Fruit fly (Drosophila melanogaster) whole organism, embryonic: ENCODE data around the gene EndoGI.
A peak's percentile ranks its signal among the peaks of the same experiment; 100 is the strongest.

ENCODE experiments used
- C15 ChIP-seq: fragments of 200-800 bp; sonication (Bioruptor generic); IDR thresholded peaks from 3 replicates; pipeline ENCODE4 v1.3.6; 2022; ENCODE audit warnings: missing biosample characterization, missing genetic modification characterization
- CG11085 ChIP-seq: fragments of 200-800 bp; sonication (Bioruptor generic); IDR thresholded peaks from 2 replicates; pipeline ENCODE4 v1.3.6; 2022; ENCODE audit warnings: missing biosample characterization, missing genetic modification characterization
- CG11398 ChIP-seq: fragments of 200-800 bp; sonication (Bioruptor generic); optimal IDR thresholded peaks from 2 replicates; lab custom pipeline; 2016; ENCODE audit warnings: missing biosample characterization, missing genetic modification characterization
- CG11696 ChIP-seq: fragments of 200-800 bp; sonication (Bioruptor generic); IDR thresholded peaks from 2 replicates; pipeline ENCODE4 v1.3.6; 2022; ENCODE audit warnings: missing biosample characterization, missing genetic modification characterization
- CG11723 ChIP-seq: fragments of 200-800 bp; sonication (Bioruptor generic); optimal IDR thresholded peaks from 2 replicates; lab custom pipeline; 2017; ENCODE audit warnings: missing biosample characterization, mild to moderate bottlenecking, missing genetic modification characterization
- CG12299 ChIP-seq: fragments of 200-800 bp; sonication (Bioruptor generic); optimal IDR thresholded peaks from 2 replicates; lab custom pipeline; 2018; ENCODE audit warnings: missing biosample characterization, mild to moderate bottlenecking, missing genetic modification characterization
- CG13287 ChIP-seq: fragments of 200-800 bp; sonication (Bioruptor generic); IDR thresholded peaks from 2 replicates; pipeline ENCODE4 v1.3.6; 2022; ENCODE audit warnings: missing biosample characterization, missing genetic modification characterization; ENCODE audit not compliant: partially characterized antibody
- CG14965 ChIP-seq: fragments of 200-800 bp; sonication (Bioruptor generic); optimal IDR thresholded peaks from 2 replicates; lab custom pipeline; 2016; ENCODE audit warnings: missing biosample characterization, missing genetic modification characterization, borderline replicate concordance
- CG15479 ChIP-seq: fragments of 200-800 bp; sonication (Bioruptor generic); optimal IDR thresholded peaks from 3 replicates; lab custom pipeline; 2019; ENCODE audit warnings: missing biosample characterization, mild to moderate bottlenecking, missing genetic modification characterization, moderate library complexity
- CG1603 ChIP-seq: fragments of 200-800 bp; sonication (Bioruptor generic); optimal IDR thresholded peaks from 2 replicates; lab custom pipeline; 2019; ENCODE audit warnings: missing biosample characterization, mild to moderate bottlenecking, missing genetic modification characterization, moderate library complexity
- CG17328 ChIP-seq: fragments of 200-800 bp; sonication (Bioruptor generic); IDR thresholded peaks from 2 replicates; pipeline ENCODE4 v1.3.6; 2022; ENCODE audit warnings: missing biosample characterization, missing genetic modification characterization
- CG17568 ChIP-seq: fragments of 200-800 bp; sonication (Bioruptor generic); optimal IDR thresholded peaks from 2 replicates; lab custom pipeline; 2018; ENCODE audit warnings: missing biosample characterization, mild to moderate bottlenecking, missing genetic modification characterization, moderate library complexity
- CG17612 ChIP-seq: fragments of 200-800 bp; sonication (Bioruptor generic); IDR thresholded peaks from 2 replicates; pipeline ENCODE4 v1.3.6; 2022; ENCODE audit warnings: missing biosample characterization, missing genetic modification characterization
- CG2116 ChIP-seq: fragments of 200-800 bp; sonication (Bioruptor generic); optimal IDR thresholded peaks from 3 replicates; lab custom pipeline; 2018; ENCODE audit warnings: missing biosample characterization, mild to moderate bottlenecking, missing genetic modification characterization
- CG31224 ChIP-seq: fragments of 200-800 bp; sonication (Bioruptor generic); IDR thresholded peaks from 2 replicates; pipeline ENCODE4 v1.3.6; 2022; ENCODE audit warnings: missing biosample characterization, missing genetic modification characterization
- CG31365 ChIP-seq: fragments of 200-800 bp; sonication (Bioruptor generic); optimal IDR thresholded peaks from 2 replicates; lab custom pipeline; 2018; ENCODE audit warnings: missing biosample characterization, mild to moderate bottlenecking, missing genetic modification characterization
- CG3163 ChIP-seq: fragments of 200-800 bp; sonication (Bioruptor generic); optimal IDR thresholded peaks from 3 replicates; lab custom pipeline; 2016; ENCODE audit warnings: missing biosample characterization, missing genetic modification characterization
- CG32767 ChIP-seq: fragments of 200-800 bp; sonication (Bioruptor generic); IDR thresholded peaks from 2 replicates; pipeline ENCODE4 v1.3.6; 2022; ENCODE audit warnings: missing biosample characterization, missing genetic modification characterization
- CG3407 ChIP-seq: fragments of 200-800 bp; sonication (Bioruptor generic); optimal IDR thresholded peaks from 2 replicates; lab custom pipeline; 2018; ENCODE audit warnings: missing biosample characterization, mild to moderate bottlenecking, missing genetic modification characterization
- CG3726 ChIP-seq: fragments of 200-800 bp; sonication (Bioruptor generic); IDR thresholded peaks from 3 replicates; pipeline ENCODE4, ENCODE4 v1.3.6; 2022; ENCODE audit warnings: missing biosample characterization, missing genetic modification characterization
- CG3847 ChIP-seq: fragments of 200-800 bp; sonication (Bioruptor generic); IDR thresholded peaks from 2 replicates; pipeline ENCODE4 v1.3.6; 2022; ENCODE audit warnings: missing biosample characterization, missing genetic modification characterization
- CG5953 ChIP-seq: fragments of 200-800 bp; sonication (Bioruptor generic); IDR thresholded peaks from 2 replicates; pipeline ENCODE4 v1.3.6; 2022; ENCODE audit warnings: missing biosample characterization, missing genetic modification characterization
- CG6854 ChIP-seq: fragments of 200-800 bp; sonication (Bioruptor generic); optimal IDR thresholded peaks from 3 replicates; lab custom pipeline; 2017; ENCODE audit warnings: missing biosample characterization, mild to moderate bottlenecking, missing genetic modification characterization
- CG7963 ChIP-seq: fragments of 200-800 bp; sonication (Bioruptor generic); IDR thresholded peaks from 3 replicates; pipeline ENCODE4 v1.3.6; 2022; ENCODE audit warnings: missing biosample characterization, missing genetic modification characterization; ENCODE audit not compliant: partially characterized antibody
- CG7987 ChIP-seq: fragments of 200-800 bp; sonication (Bioruptor generic); optimal IDR thresholded peaks from 2 replicates; lab custom pipeline; 2018; ENCODE audit warnings: missing biosample characterization, mild to moderate bottlenecking, missing genetic modification characterization, moderate library complexity
- CG8281 ChIP-seq: fragments of 200-800 bp; sonication (Bioruptor generic); optimal IDR thresholded peaks from 2 replicates; lab custom pipeline; 2018; ENCODE audit warnings: missing biosample characterization, mild to moderate bottlenecking, missing genetic modification characterization, moderate library complexity
- CG8765 ChIP-seq: fragments of 200-800 bp; sonication (Bioruptor generic); IDR thresholded peaks from 2 replicates; pipeline ENCODE4 v1.3.6; 2022; ENCODE audit warnings: missing biosample characterization, missing genetic modification characterization
- CG8924 ChIP-seq: fragments of 200-800 bp; optimal IDR thresholded peaks from 3 replicates; lab custom pipeline; 2019; ENCODE audit warnings: missing biosample characterization, mild to moderate bottlenecking, missing genetic modification characterization, moderate library complexity
- CG9609 ChIP-seq: fragments of 200-800 bp; sonication (Bioruptor generic); optimal IDR thresholded peaks from 3 replicates; lab custom pipeline; 2016; ENCODE audit warnings: missing biosample characterization, missing genetic modification characterization
- Med ChIP-seq: fragments of 200-800 bp; sonication (Bioruptor generic); peaks from one replicate; lab custom pipeline; 2016; ENCODE audit warnings: missing biosample characterization, missing genetic modification characterization, mild to moderate bottlenecking, inconsistent platforms, moderate library complexity
- Ssrp ChIP-seq: fragments of 200-800 bp; sonication (Bioruptor generic); optimal IDR thresholded peaks from 2 replicates; lab custom pipeline; 2018; ENCODE audit warnings: missing biosample characterization, mild to moderate bottlenecking, missing genetic modification characterization, moderate library complexity
- Vsx1 ChIP-seq: fragments of 200-800 bp; sonication (Bioruptor generic); optimal IDR thresholded peaks from 2 replicates; lab custom pipeline; 2017; ENCODE audit warnings: missing biosample characterization, mild to moderate bottlenecking, missing genetic modification characterization, missing genetic modification reagents
- chn ChIP-seq: fragments of 200-800 bp; sonication (Bioruptor generic); optimal IDR thresholded peaks from 2 replicates; lab custom pipeline; 2016; ENCODE audit warnings: missing biosample characterization, missing genetic modification characterization
- gro ChIP-seq: fragments of 200-800 bp; sonication (Bioruptor generic); optimal IDR thresholded peaks from 2 replicates; lab custom pipeline; 2016; ENCODE audit warnings: missing biosample characterization, missing genetic modification characterization
- h ChIP-seq: fragments of >200 bp; optimal IDR thresholded peaks from 2 replicates; lab custom pipeline; 2017
- ham ChIP-seq: fragments of 200-800 bp; sonication (Bioruptor generic); IDR thresholded peaks from 2 replicates; pipeline ENCODE4 v1.3.6; 2022; ENCODE audit warnings: missing biosample characterization, missing genetic modification characterization
- ind ChIP-seq: fragments of 200-800 bp; sonication (Bioruptor generic); optimal IDR thresholded peaks from 3 replicates; lab custom pipeline; 2016; ENCODE audit warnings: missing biosample characterization, missing genetic modification characterization
- ken ChIP-seq: fragments of 200-800 bp; sonication (Bioruptor generic); IDR thresholded peaks from 3 replicates; pipeline ENCODE4 v1.3.6; 2022; ENCODE audit warnings: missing biosample characterization, missing genetic modification characterization
- lab ChIP-seq: fragments of 200-800 bp; sonication (Bioruptor generic); optimal IDR thresholded peaks from 3 replicates; lab custom pipeline; 2017; ENCODE audit warnings: missing biosample characterization, missing genetic modification characterization, mild to moderate bottlenecking, moderate library complexity, missing genetic modification reagents
- lov ChIP-seq, 2 experiments: fragments of 200-800 bp in 1 of 2; fragments of >200 bp in 1 of 2; sonication (Bioruptor generic) in 1 of 2; IDR thresholded peaks in 1 of 2; optimal IDR thresholded peaks in 1 of 2; 2 replicates in 1 of 2; 3 replicates in 1 of 2; pipeline versions ENCODE4 v1.3.6 to Lab custom; 2017 to 2022; ENCODE audit warnings: missing biosample characterization in 1 of 2, missing genetic modification characterization in 1 of 2
- mirr ChIP-seq: fragments of 200-800 bp; sonication (Bioruptor generic); optimal IDR thresholded peaks from 3 replicates; lab custom pipeline; 2018; ENCODE audit warnings: missing biosample characterization, mild to moderate bottlenecking, missing genetic modification characterization
- pum ChIP-seq: fragments of 200-800 bp; sonication (Bioruptor generic); optimal IDR thresholded peaks from 2 replicates; lab custom pipeline; 2016; ENCODE audit warnings: missing biosample characterization, missing genetic modification characterization
- ro ChIP-seq: fragments of 200-800 bp; sonication (Bioruptor generic); IDR thresholded peaks from 2 replicates; pipeline ENCODE4 v1.3.6; 2022; ENCODE audit warnings: missing biosample characterization, missing genetic modification characterization
- run ChIP-seq: fragments of 200-800 bp; sonication (Bioruptor generic); optimal IDR thresholded peaks from 3 replicates; lab custom pipeline; 2018; ENCODE audit warnings: missing biosample characterization, mild to moderate bottlenecking, missing genetic modification characterization
- tin ChIP-seq: fragments of 200-800 bp; sonication (Bioruptor generic); optimal IDR thresholded peaks from 3 replicates; lab custom pipeline; 2016; ENCODE audit warnings: missing biosample characterization, missing genetic modification characterization
- twi ChIP-seq: fragments of 200-800 bp; optimal IDR thresholded peaks from 2 replicates; lab custom pipeline; 2019; ENCODE audit warnings: missing biosample characterization, mild to moderate bottlenecking, missing genetic modification characterization, moderate library complexity
- unc-4 ChIP-seq: fragments of 200-800 bp; sonication (Bioruptor generic); IDR thresholded peaks from 2 replicates; pipeline ENCODE4 v1.3.6; 2022; ENCODE audit warnings: missing biosample characterization, missing genetic modification characterization; ENCODE audit not compliant: partially characterized antibody
- wek ChIP-seq: fragments of 200-800 bp; sonication (Bioruptor generic); optimal IDR thresholded peaks from 3 replicates; lab custom pipeline; 2018; ENCODE audit warnings: missing biosample characterization, mild to moderate bottlenecking, missing genetic modification characterization, moderate library complexity
- z ChIP-seq: fragments of 200-800 bp; sonication (Bioruptor generic); IDR thresholded peaks from 3 replicates; pipeline ENCODE4 v1.3.6; 2022; ENCODE audit warnings: missing biosample characterization, missing genetic modification characterization
- zf30C ChIP-seq: fragments of 200-800 bp; sonication (Bioruptor generic); optimal IDR thresholded peaks from 3 replicates; lab custom pipeline; 2018; ENCODE audit warnings: missing biosample characterization, mild to moderate bottlenecking, missing genetic modification characterization

Gene EndoGI

dm6 chr2L:16279774-16280252, 22.3 kb downstream of the EndoGI start (continued):
- TF ChIP-seq Vsx1 (GFP tag; lab: Kevin White, UChicago) (peak; percentile 85), CG11696 (no peak), CG17568 (GFP tag; lab: Kevin White, UChicago) (peak; percentile 79), CG3407 (GFP tag; lab: Kevin White, UChicago) (peak; percentile 87), gro (GFP tag; lab: Kevin White, UChicago) (peak; percentile 20), CG8924 (peak; percentile 96), CG3163 (GFP tag; lab: Kevin White, UChicago) (peak; percentile 46), CG14965 (peak; percentile 37), CG5953 (GFP tag; lab: Robert Waterston, UW) (0 out of 2 replicates have a peak, but pooled peaks have one; percentile 3), CG31224 (GFP tag; lab: Robert Waterston, UW) (peak; percentile 38; the same call in 1 of the 2 replicates), pum (GFP tag; lab: Kevin White, UChicago) (peak; percentile 91), run (peak; percentile 91), CG8281 (tag; lab: Kevin White, UChicago) (peak; percentile 78), C15 (GFP tag; lab: Robert Waterston, UW) (0 out of 3 replicates have a peak, but pooled peaks have one; percentile 28), CG11085 (GFP tag; lab: Robert Waterston, UW) (no peak), ham (GFP tag; lab: Robert Waterston, UW) (no peak), mirr (GFP tag; lab: Kevin White, UChicago) (no peak), CG17612 (GFP tag; lab: Robert Waterston, UW) (no peak), ind (GFP tag; lab: Kevin White, UChicago) (peak; percentile 92), CG11723 (peak; percentile 90), lov (optimal IDR thresholded peaks at IDR 0.05; lab: Kevin White, UChicago) (no peak), lov (GFP tag; IDR thresholded peaks at IDR 0.05; lab: Robert Waterston, UW) (no peak; the same call in 2 of the 3 replicates), CG2116 (GFP tag; lab: Kevin White, UChicago) (peak; percentile 58), CG12299 (peak; percentile 75), zf30C (GFP tag; lab: Kevin White, UChicago) (no peak), Med (GFP tag; lab: Kevin White, UChicago) (peak; percentile 95), CG7987 (peak; percentile 74), CG8765 (GFP tag; lab: Robert Waterston, UW) (no peak), lab (GFP tag; lab: Kevin White, UChicago) (peak; percentile 84), tin (GFP tag; lab: Kevin White, UChicago) (peak; percentile 91), z (GFP tag; lab: Robert Waterston, UW) (no peak), CG6854 (GFP tag; lab: Kevin White, UChicago) (peak; percentile 52), Ssrp (tag; lab: Kevin White, UChicago) (peak; percentile 95), CG17328 (peak; percentile 83), h (lab: Kevin White, UChicago) (no peak), CG13287 (GFP tag; lab: Robert Waterston, UW) (no peak), CG7963 (GFP tag; lab: Robert Waterston, UW) (no peak), twi (tag; lab: Kevin White, UChicago) (peak; percentile 92), ken (GFP tag; lab: Robert Waterston, UW) (peak; percentile 79; the same call in 2 of the 3 replicates), CG3847 (GFP tag; lab: Robert Waterston, UW) (peak; percentile 46; the same call in 1 of the 2 replicates), CG15479 (GFP tag; lab: Kevin White, UChicago) (no peak), CG32767 (GFP tag; lab: Robert Waterston, UW) (peak; percentile 84), unc-4 (no peak), CG11398 (GFP tag; lab: Kevin White, UChicago) (peak; percentile 85), ro (GFP tag; lab: Robert Waterston, UW) (peak; percentile 28; the same call in 1 of the 2 replicates), CG31365 (tag; lab: Kevin White, UChicago) (peak; percentile 51), chn (GFP tag; lab: Kevin White, UChicago) (peak; percentile 85), wek (peak; percentile 91), CG3726 (GFP tag; lab: Robert Waterston, UW) (peak; percentile 71; the same call in 2 of the 3 replicates), CG1603 (tag; lab: Kevin White, UChicago) (peak; percentile 87), CG9609 (GFP tag; lab: Kevin White, UChicago) (peak; percentile 68)
